Fruit fly (Drosophila melanogaster) whole organism, pupa: ENCODE results near the gene CG2712.

Source experiments
- CG10348 ChIP-seq: fragments of 200-800 bp; sonication (Bioruptor generic); IDR thresholded peaks from 2 replicates; pipeline ENCODE4 v1.3.6; 2022; ENCODE audit warnings: missing biosample characterization, missing genetic modification characterization
- CG12605 ChIP-seq: fragments of 200-800 bp; sonication (Bioruptor generic); IDR thresholded peaks from 2 replicates; pipeline ENCODE4 v1.3.6; 2022; ENCODE audit warnings: missing biosample characterization, missing genetic modification characterization
- CG13204 ChIP-seq: fragments of 200-800 bp; sonication (Bioruptor generic); optimal IDR thresholded peaks from 2 replicates; lab custom pipeline; 2018; ENCODE audit warnings: missing biosample characterization, mild to moderate bottlenecking, missing genetic modification characterization, moderate library complexity
- CG14655 ChIP-seq: fragments of 200-800 bp; sonication (Bioruptor generic); optimal IDR thresholded peaks from 3 replicates; lab custom pipeline; 2017; ENCODE audit warnings: mild to moderate bottlenecking, missing biosample characterization, missing genetic modification reagents, missing genetic modification characterization
- CG34367 ChIP-seq: fragments of 200-800 bp; sonication (Bioruptor generic); optimal IDR thresholded peaks from 2 replicates; lab custom pipeline; 2018; ENCODE audit warnings: missing biosample characterization, mild to moderate bottlenecking, missing genetic modification characterization
- EcR ChIP-seq: fragments of 200-800 bp; sonication (Bioruptor generic); optimal IDR thresholded peaks from 3 replicates; lab custom pipeline; 2019; ENCODE audit warnings: missing biosample characterization, missing genetic modification characterization, mild to moderate bottlenecking, moderate library complexity, missing genetic modification reagents
- Pif1B ChIP-seq: fragments of 200-800 bp; sonication (Bioruptor generic); optimal IDR thresholded peaks from 3 replicates; lab custom pipeline; 2016; ENCODE audit warnings: missing biosample characterization, missing genetic modification characterization
- Snoo ChIP-seq: fragments of 200-800 bp; sonication (Bioruptor generic); optimal IDR thresholded peaks from 3 replicates; lab custom pipeline; 2017; ENCODE audit warnings: missing biosample characterization, mild to moderate bottlenecking, missing genetic modification characterization, inconsistent platforms
- gl ChIP-seq: fragments of 200-800 bp; sonication (Bioruptor generic); optimal IDR thresholded peaks from 2 replicates; lab custom pipeline; 2018; ENCODE audit warnings: missing biosample characterization, mild to moderate bottlenecking, missing genetic modification characterization
- rn ChIP-seq: fragments of 200-800 bp; sonication (Bioruptor generic); IDR thresholded peaks from 2 replicates; pipeline ENCODE4 v1.3.6; 2022; ENCODE audit warnings: missing biosample characterization, missing genetic modification characterization

dm6 chrX:2738663-2739062 is 6.4 kb downstream of the CG2712 start, which contains the start of gene crm:
- no peak for TF ChIP-seq Snoo (tag; lab: Kevin White, UChicago)
- TF ChIP-seq Pif1B (GFP tag; lab: Kevin White, UChicago) = no peak
- no peak for TF ChIP-seq CG34367 (tag; lab: Kevin White, UChicago)
- TF ChIP-seq CG10348 = no peak
- TF ChIP-seq EcR (GFP tag; lab: Kevin White, UChicago) = no peak
- TF ChIP-seq CG12605 (GFP tag; lab: Robert Waterston, UW) = no peak
- TF ChIP-seq CG13204 (GFP tag; lab: Kevin White, UChicago) = no peak
- TF ChIP-seq gl (tag; lab: Kevin White, UChicago) = no peak
- no peak for TF ChIP-seq CG14655 (GFP tag; lab: Kevin White, UChicago)
- no peak for TF ChIP-seq rn (GFP tag; lab: Robert Waterston, UW)
